Fruit fly (Drosophila melanogaster) whole organism, embryonic: ENCODE data around the gene Aps.
A peak's percentile ranks its signal among the peaks of the same experiment; 100 is the strongest.

Experiments used
- Asciz ChIP-seq: fragments of 200-800 bp; sonication (Bioruptor generic); optimal IDR thresholded peaks from 2 replicates; lab custom pipeline; 2017; ENCODE audit warnings: missing biosample characterization, mild to moderate bottlenecking, missing genetic modification characterization, missing genetic modification reagents
- Awh ChIP-seq: fragments of 200-800 bp; sonication (Bioruptor generic); IDR thresholded peaks from 2 replicates; pipeline ENCODE4, ENCODE4 v1.3.6; 2022; ENCODE audit warnings: missing biosample characterization, missing genetic modification characterization
- CG10366 ChIP-seq: fragments of 200-800 bp; sonication (Bioruptor generic); IDR thresholded peaks from 2 replicates; pipeline ENCODE4 v1.3.6; 2022; ENCODE audit warnings: missing biosample characterization, missing genetic modification characterization
- CG10654 ChIP-seq: fragments of 200-800 bp; sonication (Bioruptor generic); optimal IDR thresholded peaks from 2 replicates; lab custom pipeline; 2016; ENCODE audit warnings: missing biosample characterization, missing genetic modification characterization
- CG12744 ChIP-seq: fragments of 200-800 bp; sonication (Bioruptor generic); optimal IDR thresholded peaks from 2 replicates; lab custom pipeline; 2016; ENCODE audit warnings: missing biosample characterization, missing genetic modification characterization
- CG13775 ChIP-seq: fragments of 200-800 bp; sonication (Bioruptor generic); optimal IDR thresholded peaks from 3 replicates; lab custom pipeline; 2017; ENCODE audit warnings: missing biosample characterization, mild to moderate bottlenecking, missing genetic modification characterization
- CG14014 ChIP-seq: fragments of 200-800 bp; sonication (Bioruptor generic); IDR thresholded peaks from 2 replicates; pipeline ENCODE4 v1.3.6; 2022; ENCODE audit warnings: missing biosample characterization, missing genetic modification characterization
- CG15073 ChIP-seq: fragments of 200-800 bp; sonication (Bioruptor generic); optimal IDR thresholded peaks from 2 replicates; lab custom pipeline; 2016; ENCODE audit warnings: missing biosample characterization, missing genetic modification characterization
- CG16815 ChIP-seq: fragments of 200-800 bp; sonication (Bioruptor generic); optimal IDR thresholded peaks from 3 replicates; lab custom pipeline; 2017; ENCODE audit warnings: missing biosample characterization, mild to moderate bottlenecking, missing genetic modification characterization
- CG17829 ChIP-seq: fragments of 200-800 bp; optimal IDR thresholded peaks from 2 replicates; lab custom pipeline; 2019; ENCODE audit warnings: missing biosample characterization, mild to moderate bottlenecking, missing genetic modification characterization, moderate library complexity
- CG3995 ChIP-seq: fragments of 200-800 bp; sonication (Bioruptor generic); optimal IDR thresholded peaks from 3 replicates; lab custom pipeline; 2016; ENCODE audit warnings: missing biosample characterization, missing genetic modification characterization
- CG4617 ChIP-seq: fragments of 200-800 bp; sonication (Bioruptor generic); optimal IDR thresholded peaks from 3 replicates; lab custom pipeline; 2016; ENCODE audit warnings: missing biosample characterization, missing genetic modification characterization, borderline replicate concordance
- CG6765 ChIP-seq: fragments of 200-800 bp; sonication (Bioruptor generic); optimal IDR thresholded peaks from 3 replicates; lab custom pipeline; 2017; ENCODE audit warnings: missing biosample characterization, mild to moderate bottlenecking, missing genetic modification characterization
- CG7786 ChIP-seq: fragments of 200-800 bp; sonication (Bioruptor generic); optimal IDR thresholded peaks from 2 replicates; lab custom pipeline; 2016; ENCODE audit warnings: missing biosample characterization, missing genetic modification characterization
- Camta ChIP-seq: fragments of 200-800 bp; sonication (Bioruptor generic); optimal IDR thresholded peaks from 2 replicates; lab custom pipeline; 2016; ENCODE audit warnings: missing biosample characterization, missing genetic modification characterization
- Ets65A ChIP-seq: fragments of 200-800 bp; sonication (Bioruptor generic); peaks from one replicate; lab custom pipeline; 2016; ENCODE audit warnings: missing biosample characterization, missing genetic modification characterization
- Hmx ChIP-seq: fragments of 200-800 bp; sonication (Bioruptor generic); optimal IDR thresholded peaks from 2 replicates; lab custom pipeline; 2016; ENCODE audit warnings: missing biosample characterization, missing genetic modification characterization
- Hr78 ChIP-seq, 2 experiments: fragments of 200-800 bp in 1 of 2; fragments of >200 bp in 1 of 2; sonication (Bioruptor generic) in 1 of 2; optimal IDR thresholded peaks; 2 replicates each; lab custom pipeline; 2017 to 2019; ENCODE audit warnings: missing biosample characterization in 2 of 2, missing genetic modification characterization in 2 of 2, mild to moderate bottlenecking in 1 of 2, moderate library complexity in 1 of 2
- Jarid2 ChIP-seq: fragments of 200-800 bp; sonication (Bioruptor generic); optimal IDR thresholded peaks from 3 replicates; lab custom pipeline; 2017; ENCODE audit warnings: mild to moderate bottlenecking, missing biosample characterization, missing genetic modification reagents, missing genetic modification characterization
- Lim3 ChIP-seq: fragments of 200-800 bp; sonication (Bioruptor generic); IDR thresholded peaks from 2 replicates; pipeline ENCODE4 v1.3.6; 2022; ENCODE audit warnings: missing biosample characterization, missing genetic modification characterization
- MTF-1 ChIP-seq: fragments of 200-800 bp; sonication (Bioruptor generic); optimal IDR thresholded peaks from 2 replicates; lab custom pipeline; 2018; ENCODE audit warnings: missing biosample characterization, mild to moderate bottlenecking, missing genetic modification characterization, borderline replicate concordance
- NC2β ChIP-seq: fragments of 200-800 bp; sonication (Bioruptor generic); optimal IDR thresholded peaks from 2 replicates; lab custom pipeline; 2016; ENCODE audit warnings: missing biosample characterization, missing genetic modification characterization
- NFAT ChIP-seq: fragments of 200-800 bp; sonication (Bioruptor generic); IDR thresholded peaks from 2 replicates; pipeline ENCODE4 v1.3.6; 2022; ENCODE audit warnings: missing biosample characterization, missing genetic modification characterization
- Side ChIP-seq: fragments of 200-800 bp; sonication (Bioruptor generic); optimal IDR thresholded peaks from 2 replicates; lab custom pipeline; 2016; ENCODE audit warnings: missing biosample characterization, missing genetic modification characterization
- TFAM ChIP-seq: fragments of 200-800 bp; sonication (Bioruptor generic); optimal IDR thresholded peaks from 2 replicates; lab custom pipeline; 2017; ENCODE audit warnings: missing biosample characterization, missing genetic modification characterization, inconsistent platforms
- Taf1 ChIP-seq: fragments of 200-800 bp; sonication (Bioruptor generic); IDR thresholded peaks from 2 replicates; pipeline ENCODE4 v1.3.6; 2022; ENCODE audit warnings: missing biosample characterization, missing genetic modification characterization
- chinmo ChIP-seq: fragments of 200-800 bp; sonication (Bioruptor generic); IDR thresholded peaks from 4 replicates; pipeline ENCODE4 v1.3.6; 2022; ENCODE audit warnings: missing biosample characterization, missing genetic modification characterization; ENCODE audit not compliant: partially characterized antibody
- crp ChIP-seq, 2 experiments: fragments of 200-800 bp; sonication (Bioruptor generic); optimal IDR thresholded peaks; 2 replicates in 1 of 2; 3 replicates in 1 of 2; lab custom pipeline; 2017; ENCODE audit warnings: missing biosample characterization in 2 of 2, missing genetic modification characterization in 2 of 2, mild to moderate bottlenecking in 1 of 2, moderate library complexity in 1 of 2
- danr ChIP-seq: fragments of 200-800 bp; sonication (Bioruptor generic); IDR thresholded peaks from 2 replicates; pipeline ENCODE4 v1.3.6; 2022; ENCODE audit warnings: missing biosample characterization, missing genetic modification characterization
- fd102C ChIP-seq: fragments of 200-800 bp; sonication (Bioruptor generic); optimal IDR thresholded peaks from 2 replicates; lab custom pipeline; 2018; ENCODE audit warnings: missing biosample characterization, mild to moderate bottlenecking, missing genetic modification characterization, moderate library complexity
- fru ChIP-seq: fragments of >200 bp; optimal IDR thresholded peaks from 2 replicates; lab custom pipeline; 2017
- insv ChIP-seq, 2 experiments: fragments of 200-800 bp; sonication (Bioruptor generic); optimal IDR thresholded peaks; 3 replicates each; lab custom pipeline; 2016 to 2018; ENCODE audit warnings: missing biosample characterization in 2 of 2, missing genetic modification characterization in 2 of 2
- kah ChIP-seq: fragments of 200-800 bp; sonication (Bioruptor generic); optimal IDR thresholded peaks from 2 replicates; lab custom pipeline; 2018; ENCODE audit warnings: missing biosample characterization, mild to moderate bottlenecking, missing genetic modification characterization
- klu ChIP-seq: fragments of 200-800 bp; sonication (Bioruptor generic); IDR thresholded peaks from 2 replicates; pipeline ENCODE4 v1.3.6; 2022; ENCODE audit warnings: missing biosample characterization, missing genetic modification characterization
- nau ChIP-seq: fragments of 200-800 bp; sonication (Bioruptor generic); optimal IDR thresholded peaks from 3 replicates; lab custom pipeline; 2017; ENCODE audit warnings: missing biosample characterization, mild to moderate bottlenecking, missing genetic modification characterization, missing genetic modification reagents
- onecut ChIP-seq: fragments of 200-800 bp; sonication (Bioruptor generic); IDR thresholded peaks from 2 replicates; pipeline ENCODE4 v1.3.6; 2022; ENCODE audit warnings: missing biosample characterization, missing genetic modification characterization
- phol ChIP-seq: fragments of 200-800 bp; sonication (Bioruptor generic); optimal IDR thresholded peaks from 3 replicates; lab custom pipeline; 2018; ENCODE audit warnings: missing biosample characterization, mild to moderate bottlenecking, missing genetic modification characterization, moderate library complexity
- salm ChIP-seq: fragments of 200-800 bp; sonication (Bioruptor generic); optimal IDR thresholded peaks from 2 replicates; lab custom pipeline; 2018; ENCODE audit warnings: missing biosample characterization, mild to moderate bottlenecking, missing genetic modification characterization
- scrt ChIP-seq: fragments of 200-800 bp; sonication (Bioruptor generic); optimal IDR thresholded peaks from 2 replicates; lab custom pipeline; 2018; ENCODE audit warnings: missing biosample characterization, mild to moderate bottlenecking, missing genetic modification characterization, moderate library complexity
- slp2 ChIP-seq: fragments of 200-800 bp; sonication (Bioruptor generic); optimal IDR thresholded peaks from 2 replicates; lab custom pipeline; 2016; ENCODE audit warnings: missing biosample characterization, missing genetic modification characterization
- so ChIP-seq: fragments of 200-800 bp; sonication (Bioruptor generic); IDR thresholded peaks from 3 replicates; pipeline ENCODE4 v1.3.6; 2022; ENCODE audit warnings: missing biosample characterization, missing genetic modification characterization
- ssp ChIP-seq: fragments of 200-800 bp; sonication (Bioruptor generic); IDR thresholded peaks from 2 replicates; pipeline ENCODE4 v1.3.6; 2022; ENCODE audit warnings: missing biosample characterization, missing genetic modification characterization
- tio ChIP-seq: fragments of 200-800 bp; sonication (Bioruptor generic); optimal IDR thresholded peaks from 2 replicates; lab custom pipeline; 2017; ENCODE audit warnings: missing biosample characterization, missing genetic modification characterization, inconsistent platforms
- ttk ChIP-seq: fragments of 200-800 bp; sonication (Bioruptor generic); IDR thresholded peaks from 2 replicates; pipeline ENCODE4 v2.1.2; 2022; ENCODE audit warnings: missing biosample characterization, missing genetic modification characterization
- tup ChIP-seq: fragments of 200-800 bp; sonication (Bioruptor generic); optimal IDR thresholded peaks from 2 replicates; lab custom pipeline; 2016; ENCODE audit warnings: missing biosample characterization, mild to moderate bottlenecking, missing genetic modification characterization, moderate library complexity
- twi ChIP-seq: fragments of 200-800 bp; optimal IDR thresholded peaks from 2 replicates; lab custom pipeline; 2019; ENCODE audit warnings: missing biosample characterization, mild to moderate bottlenecking, missing genetic modification characterization, moderate library complexity
- vnd ChIP-seq: fragments of 200-800 bp; sonication (Bioruptor generic); IDR thresholded peaks from 3 replicates; pipeline ENCODE4 v1.3.6; 2022; ENCODE audit warnings: missing biosample characterization, missing genetic modification characterization; ENCODE audit not compliant: partially characterized antibody
- wek ChIP-seq: fragments of 200-800 bp; sonication (Bioruptor generic); optimal IDR thresholded peaks from 3 replicates; lab custom pipeline; 2018; ENCODE audit warnings: missing biosample characterization, mild to moderate bottlenecking, missing genetic modification characterization, moderate library complexity
- wor ChIP-seq: fragments of 200-800 bp; sonication (Bioruptor generic); IDR thresholded peaks from 2 replicates; pipeline ENCODE4 v1.3.6; 2022; ENCODE audit warnings: missing biosample characterization, missing genetic modification characterization
- yki ChIP-seq: fragments of >200 bp; optimal IDR thresholded peaks from 3 replicates; lab custom pipeline; 2018

Gene Aps

DNA sequence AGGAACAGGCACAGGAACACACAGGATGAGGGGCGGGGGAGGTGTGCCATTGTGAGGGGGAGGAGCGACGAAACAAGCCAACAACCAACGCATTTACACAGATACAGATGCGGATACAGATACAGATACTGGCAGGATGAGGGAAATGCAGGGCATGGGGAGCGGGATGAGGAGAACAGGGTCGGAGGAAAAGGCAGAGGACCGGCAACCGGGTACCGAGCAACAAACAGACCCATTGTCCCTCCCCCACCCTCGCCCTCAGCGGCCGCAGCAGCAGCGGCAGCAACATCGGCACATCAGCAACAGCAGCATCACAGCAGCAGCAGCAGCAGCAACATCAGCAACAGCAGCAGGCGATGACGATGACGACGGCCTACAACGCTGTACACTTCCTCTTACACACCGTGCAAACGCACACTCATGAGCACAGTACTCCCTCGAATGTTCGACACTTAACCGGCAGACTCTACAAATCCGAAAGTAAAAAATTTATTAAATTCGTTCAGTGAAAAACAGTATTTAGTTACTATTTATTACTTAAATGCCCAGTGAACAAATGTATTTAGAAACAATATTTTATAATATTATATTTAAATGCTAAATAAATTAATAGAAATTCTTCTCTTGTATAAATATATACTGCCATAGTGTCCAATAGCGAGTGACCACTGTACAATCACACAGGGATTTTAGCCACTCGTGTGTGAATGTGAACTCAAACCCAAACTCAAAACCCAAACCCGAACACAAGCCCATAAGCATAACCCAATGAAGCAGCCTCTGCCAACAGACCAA lies 43.3 kb downstream of the Aps start (continued):
- TF ChIP-seq CG6765 (GFP tag; lab: Kevin White, UChicago) (peak; percentile 76), Asciz (GFP tag; lab: Kevin White, UChicago) (peak; percentile 85), CG16815 (peak; percentile 88), tio (GFP tag; lab: Kevin White, UChicago) (peak; percentile 84), insv (GFP tag; optimal IDR thresholded peaks at IDR 0.05; lab: Kevin White, UChicago) (peak in 1 of 2 experiments; percentile 14), salm (tag; lab: Kevin White, UChicago) (peak; percentile 77), Lim3 (GFP tag; lab: Robert Waterston, UW) (peak; percentile 56), Hmx (GFP tag; lab: Kevin White, UChicago) (no peak), slp2 (GFP tag; lab: Kevin White, UChicago) (peak; percentile 45), ttk (GFP tag; lab: Robert Waterston, UW) (peak; percentile 82), CG4617 (GFP tag; lab: Kevin White, UChicago) (peak; percentile 12), NFAT (GFP tag; lab: Robert Waterston, UW) (no peak), Hr78 (GFP tag; optimal IDR thresholded peaks at IDR 0.05; lab: Kevin White, UChicago) (peak in 1 of 2 experiments; percentile 60), TFAM (GFP tag; lab: Kevin White, UChicago) (no peak), danr (peak; percentile 79), Awh (GFP tag; lab: Robert Waterston, UW) (peak; percentile 79), nau (peak; percentile 63), CG13775 (peak; percentile 81), phol (tag; lab: Kevin White, UChicago) (peak; percentile 92), onecut (GFP tag; lab: Robert Waterston, UW) (peak; percentile 76), CG7786 (peak; percentile 15), Jarid2 (peak; percentile 31), CG12744 (GFP tag; lab: Kevin White, UChicago) (no peak), CG17829 (tag; lab: Kevin White, UChicago) (peak; percentile 95), Camta (GFP tag; lab: Kevin White, UChicago) (no peak), CG15073 (GFP tag; lab: Kevin White, UChicago) (peak; percentile 51), wor (GFP tag; lab: Robert Waterston, UW) (peak; percentile 78), NC2β (GFP tag; lab: Kevin White, UChicago) (no peak), Taf1 (GFP tag; lab: Robert Waterston, UW) (peak; percentile 56), so (GFP tag; lab: Robert Waterston, UW) (peak; percentile 89; the same call in 2 of the 3 replicates), vnd (GFP tag; lab: Robert Waterston, UW) (no peak), fru (lab: Kevin White, UChicago) (no peak), CG10366 (GFP tag; lab: Robert Waterston, UW) (peak; percentile 79), twi (peak; percentile 85), kah (peak; percentile 74), Ets65A (GFP tag; lab: Kevin White, UChicago) (no peak), chinmo (GFP tag; lab: Robert Waterston, UW) (peak; percentile 64; the same call in 2 of the 4 replicates), MTF-1 (GFP tag; lab: Kevin White, UChicago) (peak; percentile 82), tup (GFP tag; lab: Kevin White, UChicago) (peak; percentile 61), fd102C (peak; percentile 56), ssp (peak; percentile 85), Side (GFP tag; lab: Kevin White, UChicago) (no peak), CG3995 (GFP tag; lab: Kevin White, UChicago) (no peak), yki (no peak), wek (GFP tag; lab: Kevin White, UChicago) (no peak), CG14014 (GFP tag; lab: Robert Waterston, UW) (peak; percentile 82), crp (GFP tag; optimal IDR thresholded peaks at IDR 0.05; lab: Kevin White, UChicago) (peak in 1 of 2 experiments; percentile 35), klu (GFP tag; lab: Robert Waterston, UW) (peak; percentile 78), CG10654 (GFP tag; lab: Kevin White, UChicago) (peak; percentile 78), scrt (GFP tag; lab: Kevin White, UChicago) (peak; percentile 79)
